Worm (Caenorhabditis elegans): ENCODE results near the gene C49C3.21.

DNA sequence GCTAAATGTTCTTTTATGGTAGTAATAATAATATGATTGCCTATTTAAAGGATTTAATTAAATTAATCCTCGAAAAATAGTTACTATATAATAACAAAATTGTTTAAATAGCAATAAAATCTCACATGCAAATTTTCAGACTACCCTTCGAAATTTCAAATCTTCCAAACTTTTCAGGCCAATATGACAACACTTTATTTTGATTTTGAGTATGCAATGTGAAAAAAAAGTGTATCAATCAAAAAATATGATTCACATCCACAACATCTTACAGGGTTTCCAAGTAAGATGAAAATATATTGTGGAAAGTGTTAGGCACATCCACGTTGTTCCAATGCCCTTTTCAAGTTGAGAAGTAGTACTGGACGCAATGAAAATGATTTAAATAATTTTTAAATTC lies 30.9 kb upstream of the C49C3.21 start, which contains the start of gene snf-9:
- TF ChIP-seq dao-5 (tag; optimal IDR thresholded peaks at IDR 0.05) (no peak), him-1 (tag; optimal IDR thresholded peaks at IDR 0.05) (no peak), W03F9.2 (tag; optimal IDR thresholded peaks at IDR 0.05) (no peak)
